Worm (Caenorhabditis elegans) whole organism, young adult: ENCODE data around the gene mob-2.

ENCODE experiments used
- B0261.1 ChIP-seq: sonication (generic microtip); optimal IDR thresholded peaks from 2 replicates; lab custom pipeline; 2016; ENCODE audit warnings: mild to moderate bottlenecking, missing genetic modification characterization, moderate library complexity, missing compliant biosample characterization
- F10E7.11 ChIP-seq: sonication (generic microtip); optimal IDR thresholded peaks from 2 replicates; lab custom pipeline; 2017; ENCODE audit warnings: mild to moderate bottlenecking, missing genetic modification characterization, moderate library complexity, missing compliant biosample characterization
- F33H1.4 ChIP-seq: fragments of 200-800 bp; sonication (Bioruptor generic); IDR thresholded peaks from 2 replicates; pipeline ENCODE4 v1.3.6; 2022; ENCODE audit warnings: missing genetic modification reagents, missing genetic modification characterization, missing compliant biosample characterization
- K11D2.4 ChIP-seq: fragments of 200-800 bp; sonication (Bioruptor generic); IDR thresholded peaks from 2 replicates; pipeline ENCODE4 v1.3.6; 2022; ENCODE audit warnings: missing genetic modification reagents, missing genetic modification characterization, missing compliant biosample characterization
- K12H6.12 ChIP-seq: fragments of 200-800 bp; sonication (Bioruptor generic); optimal IDR thresholded peaks from 2 replicates; lab custom pipeline; 2018; ENCODE audit warnings: mild to moderate bottlenecking, missing genetic modification characterization, missing compliant biosample characterization
- Y53F4B.3 ChIP-seq: fragments of 200-800 bp; sonication (Bioruptor generic); IDR thresholded peaks from 2 replicates; pipeline ENCODE4 v1.3.6; 2022; ENCODE audit warnings: missing genetic modification reagents, missing genetic modification characterization, missing compliant biosample characterization
- Y67H2A.10 ChIP-seq: fragments of 200-800 bp; sonication (Bioruptor generic); conservative IDR thresholded peaks from 2 replicates; pipeline ENCODE4 v1.3.6; 2022; ENCODE audit warnings: missing genetic modification reagents, missing genetic modification characterization, missing compliant biosample characterization
- Y95B8A.8 ChIP-seq: fragments of 200-800 bp; sonication (Bioruptor generic); IDR thresholded peaks from 2 replicates; pipeline ENCODE4 v1.3.6; 2022; ENCODE audit warnings: missing genetic modification reagents, missing genetic modification characterization, missing compliant biosample characterization
- akir-1 ChIP-seq: fragments of 200-800 bp; sonication (Bioruptor generic); optimal IDR thresholded peaks from 2 replicates; lab custom pipeline; 2018; ENCODE audit warnings: mild to moderate bottlenecking, missing genetic modification characterization, moderate library complexity, missing compliant biosample characterization
- aptf-2 ChIP-seq: fragments of 200-800 bp; sonication (Bioruptor generic); conservative IDR thresholded peaks from 2 replicates; pipeline ENCODE4 v1.3.6; 2022; ENCODE audit warnings: missing genetic modification reagents, missing genetic modification characterization, missing compliant biosample characterization
- cebp-1 ChIP-seq, 2 experiments: fragments of 200-800 bp in 1 of 2; sonication (Bioruptor generic) in 1 of 2; sonication (generic microtip) in 1 of 2; IDR thresholded peaks in 1 of 2; optimal IDR thresholded peaks in 1 of 2; 2 replicates each; pipeline versions ENCODE4 v1.3.6 to Lab custom; 2017 to 2022; ENCODE audit warnings: missing compliant biosample characterization in 2 of 2, missing genetic modification characterization in 2 of 2, mild to moderate bottlenecking in 1 of 2, missing genetic modification reagents in 1 of 2, moderate library complexity in 1 of 2
- cebp-2 ChIP-seq: fragments of 200-800 bp; sonication (Bioruptor generic); IDR thresholded peaks from 2 replicates; pipeline ENCODE4 v1.3.6; 2022; ENCODE audit warnings: missing genetic modification characterization, missing compliant biosample characterization
- ceh-27 ChIP-seq: fragments of 200-800 bp; sonication (Bioruptor generic); optimal IDR thresholded peaks from 2 replicates; lab custom pipeline; 2018; ENCODE audit warnings: mild to moderate bottlenecking, missing genetic modification characterization, moderate library complexity, missing compliant biosample characterization
- ceh-40 ChIP-seq: fragments of 200-800 bp; sonication (Bioruptor generic); IDR thresholded peaks from 2 replicates; pipeline ENCODE4 v1.3.6; 2022; ENCODE audit warnings: missing genetic modification characterization, missing compliant biosample characterization
- chd-7 ChIP-seq: sonication (generic microtip); optimal IDR thresholded peaks from 2 replicates; lab custom pipeline; 2016; ENCODE audit warnings: mild to moderate bottlenecking, missing genetic modification characterization, moderate library complexity, missing compliant biosample characterization
- efl-1 ChIP-seq: fragments of 150-350 bp; optimal IDR thresholded peaks from 2 replicates; lab custom pipeline; 2014; ENCODE audit warnings: missing biosample characterization, missing genetic modification reagents, missing genetic modification characterization
- ets-4 ChIP-seq: fragments of 200-800 bp; sonication (Bioruptor generic); optimal IDR thresholded peaks from 2 replicates; lab custom pipeline; 2018; ENCODE audit warnings: mild to moderate bottlenecking, missing genetic modification characterization, missing compliant biosample characterization
- gei-17 ChIP-seq: fragments of 200-800 bp; sonication (Bioruptor generic); optimal IDR thresholded peaks from 2 replicates; lab custom pipeline; 2018; ENCODE audit warnings: mild to moderate bottlenecking, missing genetic modification characterization, missing compliant biosample characterization
- him-1 ChIP-seq: sonication (generic microtip); optimal IDR thresholded peaks from 2 replicates; lab custom pipeline; 2016; ENCODE audit warnings: missing genotype, missing genetic modification reagents, missing genetic modification characterization, missing compliant biosample characterization
- hlh-12 ChIP-seq: sonication (generic microtip); optimal IDR thresholded peaks from 2 replicates; lab custom pipeline; 2016; ENCODE audit warnings: missing genetic modification characterization, missing compliant biosample characterization
- hmg-1.2 ChIP-seq: fragments of 200-800 bp; sonication (Bioruptor generic); IDR thresholded peaks from 2 replicates; pipeline ENCODE4 v1.3.6; 2022; ENCODE audit warnings: missing genetic modification reagents, missing genetic modification characterization, missing compliant biosample characterization
- lin-40 ChIP-seq: sonication (generic microtip); optimal IDR thresholded peaks from 2 replicates; lab custom pipeline; 2016; ENCODE audit warnings: missing genetic modification characterization, mild to moderate bottlenecking, missing compliant biosample characterization, missing genotype, missing genetic modification reagents
- lin-54 ChIP-seq: fragments of 200-800 bp; sonication (Bioruptor generic); optimal IDR thresholded peaks from 2 replicates; lab custom pipeline; 2018; ENCODE audit warnings: mild to moderate bottlenecking, missing genetic modification characterization, missing compliant biosample characterization
- madf-6 ChIP-seq: fragments of 200-800 bp; sonication (Bioruptor generic); IDR thresholded peaks from 2 replicates; pipeline ENCODE4 v1.3.6; 2022; ENCODE audit warnings: missing genetic modification reagents, missing genetic modification characterization, missing compliant biosample characterization
- mel-28 ChIP-seq: sonication (generic microtip); optimal IDR thresholded peaks from 2 replicates; lab custom pipeline; 2016; ENCODE audit warnings: borderline replicate concordance, mild to moderate bottlenecking, missing genetic modification characterization, missing compliant biosample characterization
- mes-4 ChIP-seq: sonication (generic microtip); optimal IDR thresholded peaks from 2 replicates; lab custom pipeline; 2016; ENCODE audit warnings: missing genotype, missing genetic modification characterization, missing compliant biosample characterization
- mxl-1 ChIP-seq: sonication (generic microtip); optimal IDR thresholded peaks from 2 replicates; lab custom pipeline; 2016; ENCODE audit warnings: missing genetic modification characterization, missing compliant biosample characterization
- nhr-179 ChIP-seq: sonication (generic microtip); optimal IDR thresholded peaks from 2 replicates; lab custom pipeline; 2016; ENCODE audit warnings: mild to moderate bottlenecking, missing genetic modification characterization, missing compliant biosample characterization
- nhr-80 ChIP-seq: sonication (generic microtip); optimal IDR thresholded peaks from 2 replicates; lab custom pipeline; 2016; ENCODE audit warnings: missing genetic modification characterization, missing compliant biosample characterization
- pbrm-1 ChIP-seq: fragments of 200-800 bp; sonication (Bioruptor generic); IDR thresholded peaks from 2 replicates; pipeline ENCODE4 v1.3.6; 2022; ENCODE audit warnings: missing genetic modification reagents, missing genetic modification characterization, missing compliant biosample characterization
- somi-1 ChIP-seq: fragments of 200-800 bp; sonication (Bioruptor generic); optimal IDR thresholded peaks from 2 replicates; lab custom pipeline; 2018; ENCODE audit warnings: mild to moderate bottlenecking, missing genetic modification characterization, missing compliant biosample characterization
- unc-130 ChIP-seq: sonication (generic microtip); optimal IDR thresholded peaks from 2 replicates; lab custom pipeline; 2016; ENCODE audit warnings: missing genetic modification reagents, missing genetic modification characterization, missing compliant biosample characterization
- unc-62 ChIP-seq: fragments of 150-350 bp; optimal IDR thresholded peaks from 2 replicates; lab custom pipeline; 2014; ENCODE audit warnings: missing biosample characterization, missing genetic modification reagents, missing genetic modification characterization
- ztf-22 ChIP-seq: fragments of 200-800 bp; sonication (Bioruptor generic); optimal IDR thresholded peaks from 2 replicates; lab custom pipeline; 2018; ENCODE audit warnings: mild to moderate bottlenecking, missing genetic modification characterization, moderate library complexity, missing compliant biosample characterization
- ztf-25 ChIP-seq: fragments of 200-800 bp; sonication (Bioruptor generic); IDR thresholded peaks from 2 replicates; pipeline ENCODE4 v1.3.6; 2022; ENCODE audit warnings: missing genetic modification reagents, missing genetic modification characterization, missing compliant biosample characterization
- ztf-26 ChIP-seq: sonication (generic microtip); optimal IDR thresholded peaks from 2 replicates; lab custom pipeline; 2017; ENCODE audit warnings: missing genetic modification characterization, missing compliant biosample characterization
- ztf-28 ChIP-seq: fragments of 200-800 bp; sonication (Bioruptor generic); IDR thresholded peaks from 2 replicates; pipeline ENCODE4 v1.3.6; 2022; ENCODE audit warnings: missing genetic modification reagents, missing genetic modification characterization, missing compliant biosample characterization

The mob-2 gene

ce11 chrX:13171206-13171605, 1.3 kb upstream of the mob-2 start:
- TF ChIP-seq nhr-179 (tag; lab: Kevin White, UChicago): no peak
- TF ChIP-seq pbrm-1 (GFP tag; lab: Robert Waterston, UW): no peak
- TF ChIP-seq K12H6.12 (tag; lab: Kevin White, UChicago): peak; percentile 13
- TF ChIP-seq him-1 (tag; lab: Kevin White, UChicago): no peak
- peak; percentile 11 for TF ChIP-seq ceh-27 (GFP tag; lab: Kevin White, UChicago)

- TF ChIP-seq F33H1.4 (no peak), gei-17 (GFP tag; lab: Kevin White, UChicago) (no peak), somi-1 (no peak), ztf-22 (GFP tag; lab: Kevin White, UChicago) (no peak), cebp-2 (GFP tag; lab: Robert Waterston, UW) (no peak), ztf-26 (tag; lab: Kevin White, UChicago) (no peak), ceh-40 (GFP tag; lab: Robert Waterston, UW) (no peak), akir-1 (GFP tag; lab: Kevin White, UChicago) (no peak), hlh-12 (tag; lab: Kevin White, UChicago) (no peak), mes-4 (tag; lab: Kevin White, UChicago) (no peak), F10E7.11 (no peak)
Measured at ce11 chrX:13170804-13171203, 929 bp upstream of the mob-2 start.

- TF ChIP-seq ceh-40 (GFP tag; lab: Robert Waterston, UW): no peak
- no peak for TF ChIP-seq cebp-1 (GFP tag; IDR thresholded peaks at IDR 0.05; lab: Robert Waterston, UW)
- TF ChIP-seq cebp-1 (tag; optimal IDR thresholded peaks at IDR 0.05; lab: Kevin White, UChicago): peak; percentile 79
- no peak for TF ChIP-seq efl-1
- no peak for TF ChIP-seq aptf-2
- TF ChIP-seq ztf-25: no peak
- no peak for TF ChIP-seq Y67H2A.10 (GFP tag; lab: Robert Waterston, UW)
- no peak for TF ChIP-seq unc-130 (GFP tag; lab: Kevin White, UChicago)
- TF ChIP-seq lin-54 (GFP tag; lab: Kevin White, UChicago): no peak
- TF ChIP-seq gei-17 (GFP tag; lab: Kevin White, UChicago): no peak
- TF ChIP-seq mxl-1 (tag; lab: Kevin White, UChicago): no peak
- TF ChIP-seq unc-62 (GFP tag; lab: Kevin White, UChicago): peak; percentile 1
Measured at ce11 chrX:13169133-13169532, 742 bp downstream of the mob-2 start.

DNA sequence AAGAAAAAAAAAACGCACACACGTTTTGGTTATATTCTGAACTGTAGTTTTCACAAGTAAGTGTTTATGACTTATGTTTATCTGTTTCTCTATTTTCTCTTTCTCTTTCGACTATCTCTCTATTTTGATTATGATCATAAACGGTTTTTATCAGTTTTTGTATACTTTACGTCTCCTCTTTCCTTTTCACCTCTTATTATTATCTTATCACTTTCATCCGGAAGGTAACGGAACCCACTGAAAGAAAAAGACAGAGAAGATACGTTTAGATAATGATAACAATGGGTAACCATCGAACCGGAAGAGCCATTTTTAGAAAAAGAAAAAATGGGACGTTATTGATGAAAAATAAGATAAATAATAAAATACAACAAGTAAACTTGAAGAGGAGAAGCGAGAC, 4.2 kb downstream of the mob-2 start:
- TF ChIP-seq K11D2.4 (GFP tag; lab: Robert Waterston, UW) (no peak), nhr-80 (tag; lab: Kevin White, UChicago) (peak; percentile 85), ets-4 (GFP tag; lab: Kevin White, UChicago) (peak; percentile 15), Y53F4B.3 (GFP tag; lab: Robert Waterston, UW) (no peak), B0261.1 (tag; lab: Kevin White, UChicago) (no peak), hmg-1.2 (no peak), unc-62 (GFP tag; lab: Kevin White, UChicago) (peak; percentile 59), lin-40 (tag; lab: Kevin White, UChicago) (peak; percentile 17)

DNA sequence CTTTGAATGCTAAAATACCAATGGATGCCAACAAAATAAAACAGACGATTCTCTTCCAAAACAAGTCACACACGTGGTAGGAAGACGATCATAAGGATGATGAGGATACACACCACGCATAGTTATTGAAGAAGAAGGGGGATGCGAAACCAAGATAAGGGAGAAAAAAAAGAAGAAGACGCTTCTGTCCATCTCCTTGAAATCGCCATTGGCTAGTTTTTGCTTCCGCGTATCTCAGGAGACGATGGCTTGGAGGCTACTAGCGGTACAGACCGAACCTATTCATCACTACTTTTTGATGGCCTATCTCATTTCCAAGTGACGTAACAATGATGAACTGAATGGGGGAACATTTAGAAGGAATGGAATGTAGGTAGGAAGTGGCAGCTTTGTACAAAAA, 5.6 kb downstream of the mob-2 start:
- TF ChIP-seq mel-28 (tag; lab: Kevin White, UChicago) (peak; percentile 2), madf-6 (GFP tag; lab: Robert Waterston, UW) (no peak), ztf-28 (no peak), somi-1 (peak; percentile 36), Y95B8A.8 (GFP tag; lab: Robert Waterston, UW) (no peak), chd-7 (tag; lab: Kevin White, UChicago) (peak; percentile 16), cebp-1 (GFP tag; IDR thresholded peaks at IDR 0.05; lab: Robert Waterston, UW) (no peak), cebp-1 (tag; optimal IDR thresholded peaks at IDR 0.05; lab: Kevin White, UChicago) (peak; percentile 18)
